Fruit fly (Drosophila melanogaster): ENCODE measurements around the gene vari.

dm6 chr2L:20759809-20760485 lies 36.9 kb downstream of the vari start:
- TF ChIP-seq psq (optimal IDR thresholded peaks at IDR 0.05) (no peak), CG8478 (optimal IDR thresholded peaks at IDR 0.05) (no peak), EcR (GFP tag; optimal IDR thresholded peaks at IDR 0.05) (no peak), Dll (optimal IDR thresholded peaks at IDR 0.05) (no peak), usp (GFP tag; optimal IDR thresholded peaks at IDR 0.05) (no peak), pan (optimal IDR thresholded peaks at IDR 0.05) (no peak)

All from whole organism.